Fruit fly (Drosophila melanogaster) whole organism: ENCODE results near the gene BthD.

Experiments
- CG8478 ChIP-seq: fragments of >200 bp; optimal IDR thresholded peaks from 2 replicates; lab custom pipeline; 2018; ENCODE audit warnings: inconsistent platforms
- pan ChIP-seq: fragments of >200 bp; optimal IDR thresholded peaks from 2 replicates; lab custom pipeline; 2017
- usp ChIP-seq: fragments of >200 bp; optimal IDR thresholded peaks from 2 replicates; lab custom pipeline; 2017; ENCODE audit warnings: missing biosample characterization, missing genetic modification characterization, mixed read lengths

dm6 chrX:13586888-13587287 is 25.0 kb upstream of the BthD start:
- TF ChIP-seq pan (lab: Kevin White, UChicago) = no peak
- no peak for TF ChIP-seq CG8478 (lab: Kevin White, UChicago)
- TF ChIP-seq usp = no peak
